Fruit fly (Drosophila melanogaster) whole organism, prepupa: ENCODE measurements around the gene CG10222.

Experiments used
- CG10669 ChIP-seq: fragments of 200-800 bp; sonication (Bioruptor generic); optimal IDR thresholded peaks from 3 replicates; lab custom pipeline; 2018; ENCODE audit warnings: missing biosample characterization, mild to moderate bottlenecking, missing genetic modification characterization, moderate library complexity
- CG11294 ChIP-seq: fragments of 200-800 bp; sonication (Bioruptor generic); IDR thresholded peaks from 2 replicates; pipeline ENCODE4 v1.3.6; 2022; ENCODE audit warnings: missing biosample characterization, missing genetic modification characterization
- CG11762 ChIP-seq: fragments of 200-800 bp; sonication (Bioruptor generic); optimal IDR thresholded peaks from 3 replicates; lab custom pipeline; 2016; ENCODE audit warnings: missing biosample characterization, missing genetic modification characterization; ENCODE audit not compliant: insufficient read depth
- CG11902 ChIP-seq: fragments of 200-800 bp; sonication (Bioruptor generic); optimal IDR thresholded peaks from 3 replicates; lab custom pipeline; 2016; ENCODE audit warnings: missing biosample characterization, missing genetic modification characterization
- CG1621 ChIP-seq: fragments of 200-800 bp; sonication (Bioruptor generic); optimal IDR thresholded peaks from 3 replicates; lab custom pipeline; 2018; ENCODE audit warnings: missing biosample characterization, mild to moderate bottlenecking, missing genetic modification characterization
- CG16779 ChIP-seq: fragments of 200-800 bp; sonication (Bioruptor generic); optimal IDR thresholded peaks from 3 replicates; lab custom pipeline; 2017; ENCODE audit warnings: missing biosample characterization, mild to moderate bottlenecking, missing genetic modification characterization
- CG31627 ChIP-seq: fragments of 200-800 bp; sonication (Bioruptor generic); optimal IDR thresholded peaks from 3 replicates; lab custom pipeline; 2016; ENCODE audit warnings: missing biosample characterization, missing genetic modification characterization
- CG32006 ChIP-seq: fragments of 200-800 bp; sonication (Bioruptor generic); optimal IDR thresholded peaks from 3 replicates; lab custom pipeline; 2017; ENCODE audit warnings: missing biosample characterization, mild to moderate bottlenecking, missing genetic modification characterization
- CG34406 ChIP-seq: fragments of 200-800 bp; sonication (Bioruptor generic); optimal IDR thresholded peaks from 3 replicates; lab custom pipeline; 2016; ENCODE audit warnings: missing biosample characterization, missing genetic modification characterization
- CG3919 ChIP-seq: fragments of 200-800 bp; sonication (Bioruptor generic); optimal IDR thresholded peaks from 3 replicates; lab custom pipeline; 2016; ENCODE audit warnings: missing biosample characterization, missing genetic modification characterization
- CG4318 ChIP-seq: fragments of 200-800 bp; sonication (Bioruptor generic); optimal IDR thresholded peaks from 3 replicates; lab custom pipeline; 2017; ENCODE audit warnings: missing biosample characterization, mild to moderate bottlenecking, missing genetic modification characterization
- CG6163 ChIP-seq: fragments of 200-800 bp; sonication (Bioruptor generic); IDR thresholded peaks from 3 replicates; pipeline ENCODE4 v1.3.6; 2022; ENCODE audit warnings: missing biosample characterization, missing genetic modification characterization
- CG6276 ChIP-seq: fragments of 200-800 bp; sonication (Bioruptor generic); optimal IDR thresholded peaks from 2 replicates; lab custom pipeline; 2017; ENCODE audit warnings: missing biosample characterization, mild to moderate bottlenecking, missing genetic modification characterization
- CG6854 ChIP-seq: fragments of 200-800 bp; sonication (Bioruptor generic); optimal IDR thresholded peaks from 2 replicates; lab custom pipeline; 2017; ENCODE audit warnings: missing biosample characterization, mild to moderate bottlenecking, missing genetic modification characterization
- CG7368 ChIP-seq: fragments of 200-800 bp; sonication (Bioruptor generic); optimal IDR thresholded peaks from 3 replicates; lab custom pipeline; 2016; ENCODE audit warnings: missing biosample characterization, missing genetic modification characterization
- CG8119 ChIP-seq: fragments of 200-800 bp; sonication (Bioruptor generic); IDR thresholded peaks from 3 replicates; pipeline ENCODE4 v1.3.6; 2022; ENCODE audit warnings: missing biosample characterization, missing genetic modification characterization
- CG8319 ChIP-seq: fragments of 200-800 bp; sonication (Bioruptor generic); optimal IDR thresholded peaks from 3 replicates; lab custom pipeline; 2016; ENCODE audit warnings: missing biosample characterization, missing genetic modification characterization
- CG8632 ChIP-seq: fragments of 200-800 bp; sonication (Bioruptor generic); optimal IDR thresholded peaks from 3 replicates; lab custom pipeline; 2016; ENCODE audit warnings: missing biosample characterization, missing genetic modification characterization
- CG9139 ChIP-seq: fragments of 200-800 bp; sonication (Bioruptor generic); optimal IDR thresholded peaks from 3 replicates; lab custom pipeline; 2017; ENCODE audit warnings: missing biosample characterization, mild to moderate bottlenecking, missing genetic modification characterization
- Eip75B ChIP-seq: fragments of 200-800 bp; sonication (Bioruptor generic); optimal IDR thresholded peaks from 3 replicates; lab custom pipeline; 2016; ENCODE audit warnings: missing biosample characterization, missing genetic modification characterization
- Eip78C ChIP-seq: fragments of 200-800 bp; sonication (Bioruptor generic); peaks from one replicate; lab custom pipeline; 2016; ENCODE audit warnings: missing biosample characterization, missing genetic modification characterization
- Eip93F ChIP-seq: fragments of 200-800 bp; sonication (Bioruptor generic); optimal IDR thresholded peaks from 2 replicates; lab custom pipeline; 2016; ENCODE audit warnings: missing biosample characterization, mild to moderate bottlenecking, missing genetic modification characterization
- Ets21C ChIP-seq: fragments of 200-800 bp; sonication (Bioruptor generic); optimal IDR thresholded peaks from 3 replicates; lab custom pipeline; 2016; ENCODE audit warnings: missing biosample characterization, missing genetic modification characterization
- Ets96B ChIP-seq: fragments of 200-800 bp; optimal IDR thresholded peaks from 2 replicates; lab custom pipeline; 2019; ENCODE audit warnings: missing biosample characterization, mild to moderate bottlenecking, missing genetic modification characterization, moderate library complexity
- Gug ChIP-seq: fragments of 200-800 bp; sonication (Bioruptor generic); IDR thresholded peaks from 2 replicates; pipeline ENCODE4 v1.3.6; 2022; ENCODE audit warnings: missing biosample characterization, missing genetic modification characterization
- Hr39 ChIP-seq: fragments of 200-800 bp; sonication (Bioruptor generic); optimal IDR thresholded peaks from 2 replicates; lab custom pipeline; 2016; ENCODE audit warnings: missing biosample characterization, missing genetic modification characterization
- Hr4 ChIP-seq: fragments of 200-800 bp; sonication (Bioruptor generic); optimal IDR thresholded peaks from 3 replicates; lab custom pipeline; 2016; ENCODE audit warnings: missing biosample characterization, missing genetic modification characterization
- Lpt ChIP-seq: fragments of 200-800 bp; sonication (Bioruptor generic); optimal IDR thresholded peaks from 3 replicates; lab custom pipeline; 2016; ENCODE audit warnings: missing biosample characterization, missing genetic modification characterization
- Met ChIP-seq: fragments of 200-800 bp; sonication (Bioruptor generic); optimal IDR thresholded peaks from 3 replicates; lab custom pipeline; 2016; ENCODE audit warnings: missing biosample characterization, missing genetic modification characterization
- OdsH ChIP-seq: fragments of 200-800 bp; sonication (Bioruptor generic); optimal IDR thresholded peaks from 3 replicates; lab custom pipeline; 2016; ENCODE audit warnings: missing biosample characterization, missing genetic modification characterization
- Smox ChIP-seq: fragments of 200-800 bp; sonication (Bioruptor generic); optimal IDR thresholded peaks from 3 replicates; lab custom pipeline; 2016; ENCODE audit warnings: missing biosample characterization, missing genetic modification characterization
- Sox102F ChIP-seq: fragments of 200-800 bp; sonication (Bioruptor generic); optimal IDR thresholded peaks from 2 replicates; lab custom pipeline; 2016; ENCODE audit warnings: missing biosample characterization, mild to moderate bottlenecking, missing genetic modification characterization
- Sox14 ChIP-seq: fragments of 200-800 bp; sonication (Bioruptor generic); optimal IDR thresholded peaks from 3 replicates; lab custom pipeline; 2016; ENCODE audit warnings: missing biosample characterization, missing genetic modification characterization
- achi ChIP-seq: fragments of 200-800 bp; sonication (Bioruptor generic); optimal IDR thresholded peaks from 3 replicates; lab custom pipeline; 2016; ENCODE audit warnings: missing biosample characterization, missing genetic modification characterization
- acj6 ChIP-seq: fragments of 200-800 bp; sonication (Bioruptor generic); optimal IDR thresholded peaks from 3 replicates; lab custom pipeline; 2016; ENCODE audit warnings: missing biosample characterization, missing genetic modification characterization
- cyc ChIP-seq: fragments of 200-800 bp; sonication (Bioruptor generic); optimal IDR thresholded peaks from 3 replicates; lab custom pipeline; 2016; ENCODE audit warnings: missing biosample characterization, missing genetic modification characterization
- dsx ChIP-seq: fragments of 200-800 bp; optimal IDR thresholded peaks from 3 replicates; lab custom pipeline; 2019; ENCODE audit warnings: missing biosample characterization, mild to moderate bottlenecking, missing genetic modification characterization, moderate library complexity; ENCODE audit not compliant: poor library complexity, severe bottlenecking
- eg ChIP-seq: fragments of 200-800 bp; sonication (Bioruptor generic); IDR thresholded peaks from 3 replicates; pipeline ENCODE4 v1.3.6; 2022; ENCODE audit warnings: missing biosample characterization, missing genetic modification characterization
- esn ChIP-seq: fragments of 200-800 bp; sonication (Bioruptor generic); optimal IDR thresholded peaks from 2 replicates; lab custom pipeline; 2016; ENCODE audit warnings: missing biosample characterization, mild to moderate bottlenecking, missing genetic modification characterization, moderate library complexity
- fd59A ChIP-seq: fragments of 200-800 bp; sonication (Bioruptor generic); optimal IDR thresholded peaks from 2 replicates; lab custom pipeline; 2017; ENCODE audit warnings: missing biosample characterization, mild to moderate bottlenecking, missing genetic modification characterization, missing genetic modification reagents
- fd85E ChIP-seq: fragments of 200-800 bp; sonication (Bioruptor generic); optimal IDR thresholded peaks from 3 replicates; lab custom pipeline; 2016; ENCODE audit warnings: missing biosample characterization, missing genetic modification characterization
- fkh ChIP-seq: fragments of 200-800 bp; sonication (Bioruptor generic); optimal IDR thresholded peaks from 3 replicates; lab custom pipeline; 2017; ENCODE audit warnings: missing biosample characterization, mild to moderate bottlenecking, missing genetic modification characterization, moderate library complexity
- lz ChIP-seq: fragments of 200-800 bp; sonication (Bioruptor generic); optimal IDR thresholded peaks from 3 replicates; lab custom pipeline; 2016; ENCODE audit warnings: missing biosample characterization, missing genetic modification characterization
- pdm3 ChIP-seq: fragments of 200-800 bp; sonication (Bioruptor generic); optimal IDR thresholded peaks from 3 replicates; lab custom pipeline; 2016; ENCODE audit warnings: missing biosample characterization, missing genetic modification characterization
- spab ChIP-seq: fragments of 200-800 bp; sonication (Bioruptor generic); optimal IDR thresholded peaks from 2 replicates; lab custom pipeline; 2017; ENCODE audit warnings: missing biosample characterization, mild to moderate bottlenecking, missing genetic modification characterization, missing genetic modification reagents
- ss ChIP-seq, 2 experiments: fragments of 200-800 bp; sonication (Bioruptor generic); optimal IDR thresholded peaks; 2 replicates in 1 of 2; 3 replicates in 1 of 2; lab custom pipeline; 2017 to 2018; ENCODE audit warnings: mild to moderate bottlenecking in 2 of 2, missing biosample characterization in 2 of 2, missing genetic modification characterization in 2 of 2, moderate library complexity in 1 of 2
- svp ChIP-seq: fragments of 200-800 bp; sonication (Bioruptor generic); peaks from one replicate; lab custom pipeline; 2016; ENCODE audit warnings: missing biosample characterization, missing genetic modification characterization

CG10222 gene

dm6 chr3L:13409809-13410521 lies 2.3 kb downstream of the CG10222 start (continued):
- TF ChIP-seq OdsH (peak; percentile 32), CG3919 (GFP tag; lab: Kevin White, UChicago) (peak; percentile 50), CG11762 (GFP tag; lab: Kevin White, UChicago) (no peak), Sox14 (peak; percentile 35), CG10669 (peak; percentile 25), Gug (no peak), CG8319 (GFP tag; lab: Kevin White, UChicago) (no peak), cyc (GFP tag; lab: Kevin White, UChicago) (peak; percentile 48), CG9139 (GFP tag; lab: Kevin White, UChicago) (no peak), Sox102F (GFP tag; lab: Kevin White, UChicago) (peak; percentile 47), acj6 (GFP tag; lab: Kevin White, UChicago) (peak; percentile 29), esn (peak; percentile 82), Ets96B (tag; lab: Kevin White, UChicago) (peak; percentile 27), CG34406 (GFP tag; lab: Kevin White, UChicago) (peak; percentile 41), fd85E (GFP tag; lab: Kevin White, UChicago) (no peak), CG11902 (GFP tag; lab: Kevin White, UChicago) (peak; percentile 34), pdm3 (GFP tag; lab: Kevin White, UChicago) (peak; percentile 43), CG11294 (GFP tag; lab: Robert Waterston, UW) (no peak)

dm6 chr3L:13406873-13407272 lies 5.4 kb downstream of the CG10222 start:
- TF ChIP-seq Smox (peak; percentile 35), CG6854 (GFP tag; lab: Kevin White, UChicago) (no peak), CG11902 (GFP tag; lab: Kevin White, UChicago) (peak; percentile 17), CG11762 (GFP tag; lab: Kevin White, UChicago) (peak; percentile 25), pdm3 (GFP tag; lab: Kevin White, UChicago) (peak; percentile 52), Hr39 (peak; percentile 42), fd85E (GFP tag; lab: Kevin White, UChicago) (no peak), dsx (GFP tag; lab: Kevin White, UChicago) (peak; percentile 22), CG32006 (GFP tag; lab: Kevin White, UChicago) (peak; percentile 49), OdsH (peak; percentile 51), CG6276 (GFP tag; lab: Kevin White, UChicago) (no peak), CG8319 (GFP tag; lab: Kevin White, UChicago) (peak; percentile 36), ss (GFP tag; optimal IDR thresholded peaks at IDR 0.05; lab: Kevin White, UChicago) (peak; percentile 34 to 42), CG8119 (GFP tag; lab: Robert Waterston, UW) (no peak), svp (GFP tag; lab: Kevin White, UChicago) (peak; percentile 77), CG16779 (no peak), Met (GFP tag; lab: Kevin White, UChicago) (peak; percentile 50), Sox14 (peak; percentile 49), Sox102F (GFP tag; lab: Kevin White, UChicago) (peak; percentile 21), eg (GFP tag; lab: Robert Waterston, UW) (no peak), Eip75B (GFP tag; lab: Kevin White, UChicago) (peak; percentile 54), Eip78C (GFP tag; lab: Kevin White, UChicago) (peak; percentile 84), spab (GFP tag; lab: Kevin White, UChicago) (peak; percentile 59), Hr4 (GFP tag; lab: Kevin White, UChicago) (peak; percentile 34), lz (GFP tag; lab: Kevin White, UChicago) (peak; percentile 14), CG34406 (GFP tag; lab: Kevin White, UChicago) (peak; percentile 54), CG4318 (no peak), cyc (GFP tag; lab: Kevin White, UChicago) (peak; percentile 34), Lpt (GFP tag; lab: Kevin White, UChicago) (no peak), CG9139 (GFP tag; lab: Kevin White, UChicago) (peak; percentile 3), CG7368 (GFP tag; lab: Kevin White, UChicago) (no peak), CG31627 (GFP tag; lab: Kevin White, UChicago) (peak; percentile 29), CG6163 (GFP tag; lab: Robert Waterston, UW) (0 out of 3 replicates have a peak, but pooled peaks have one; percentile 43), CG1621 (peak; percentile 2), fkh (GFP tag; lab: Kevin White, UChicago) (no peak), fd59A (GFP tag; lab: Kevin White, UChicago) (peak; percentile 41), Eip93F (GFP tag; lab: Kevin White, UChicago) (no peak), esn (peak; percentile 73), CG8632 (GFP tag; lab: Kevin White, UChicago) (peak; percentile 48), achi (peak; percentile 50), Ets96B (tag; lab: Kevin White, UChicago) (peak; percentile 43), Ets21C (GFP tag; lab: Kevin White, UChicago) (no peak)
